Worm (Caenorhabditis elegans) whole organism, late embryonic: ENCODE measurements around the gene nhr-19.

Source experiments
- C08G9.2 ChIP-seq: sonication (generic microtip); optimal IDR thresholded peaks from 2 replicates; lab custom pipeline; 2016; ENCODE audit warnings: mild to moderate bottlenecking, missing genetic modification characterization, moderate library complexity, missing compliant biosample characterization
- K02D7.2 ChIP-seq: sonication (generic microtip); optimal IDR thresholded peaks from 2 replicates; lab custom pipeline; 2017; ENCODE audit warnings: mild to moderate bottlenecking, missing genetic modification characterization, missing compliant biosample characterization
- K09A11.1 ChIP-seq: sonication (generic microtip); optimal IDR thresholded peaks from 2 replicates; lab custom pipeline; 2017; ENCODE audit warnings: antibody characterized with exemption, mild to moderate bottlenecking, missing genetic modification characterization, missing compliant biosample characterization; ENCODE audit not compliant: insufficient read depth
- T23F11.4 ChIP-seq: fragments of 200-800 bp; sonication (Bioruptor generic); optimal IDR thresholded peaks from 2 replicates; lab custom pipeline; 2018; ENCODE audit warnings: mild to moderate bottlenecking, missing genetic modification characterization, missing compliant biosample characterization
- Y22D7AL.16 ChIP-seq: sonication (generic microtip); optimal IDR thresholded peaks from 2 replicates; lab custom pipeline; 2016; ENCODE audit warnings: missing genetic modification characterization, missing compliant biosample characterization
- ahr-1 ChIP-seq: sonication (generic microtip); optimal IDR thresholded peaks from 2 replicates; lab custom pipeline; 2016; ENCODE audit warnings: missing genetic modification characterization, missing compliant biosample characterization
- ceh-14 ChIP-seq: sonication (generic microtip); optimal IDR thresholded peaks from 2 replicates; lab custom pipeline; 2016; ENCODE audit warnings: missing genotype, missing genetic modification characterization, missing compliant biosample characterization
- ceh-18 ChIP-seq: sonication (generic microtip); optimal IDR thresholded peaks from 2 replicates; lab custom pipeline; 2016; ENCODE audit warnings: missing genetic modification characterization, missing compliant biosample characterization
- ceh-22 ChIP-seq: sonication (generic microtip); optimal IDR thresholded peaks from 2 replicates; lab custom pipeline; 2017; ENCODE audit warnings: missing biosample characterization, missing genetic modification characterization
- ceh-31 ChIP-seq: sonication (generic microtip); optimal IDR thresholded peaks from 2 replicates; lab custom pipeline; 2016; ENCODE audit warnings: missing genetic modification characterization, missing compliant biosample characterization
- ceh-45 ChIP-seq: fragments of 200-800 bp; sonication (Bioruptor generic); IDR thresholded peaks from 2 replicates; pipeline ENCODE4 v1.3.6; 2022; ENCODE audit warnings: missing genetic modification reagents, missing genetic modification characterization, missing compliant biosample characterization
- ceh-48 ChIP-seq: sonication (generic microtip); optimal IDR thresholded peaks from 2 replicates; lab custom pipeline; 2016; ENCODE audit warnings: missing genetic modification characterization, inconsistent platforms, missing compliant biosample characterization
- ceh-6 ChIP-seq: fragments of 200-800 bp; sonication (Bioruptor generic); optimal IDR thresholded peaks from 2 replicates; lab custom pipeline; 2018; ENCODE audit warnings: mild to moderate bottlenecking, missing genetic modification characterization, missing compliant biosample characterization
- ceh-9 ChIP-seq: sonication (generic microtip); optimal IDR thresholded peaks from 2 replicates; lab custom pipeline; 2016; ENCODE audit warnings: mild to moderate bottlenecking, missing genetic modification characterization, inconsistent platforms, missing compliant biosample characterization
- che-1 ChIP-seq: sonication (generic microtip); optimal IDR thresholded peaks from 2 replicates; lab custom pipeline; 2016; ENCODE audit warnings: mild to moderate bottlenecking, missing genetic modification characterization, missing compliant biosample characterization
- dmd-4 ChIP-seq: sonication (generic microtip); optimal IDR thresholded peaks from 2 replicates; lab custom pipeline; 2016; ENCODE audit warnings: borderline replicate concordance, missing genetic modification characterization, missing compliant biosample characterization
- elt-2 ChIP-seq: sonication (generic microtip); optimal IDR thresholded peaks from 2 replicates; lab custom pipeline; 2016; ENCODE audit warnings: missing genetic modification reagents, missing genetic modification characterization, missing compliant biosample characterization
- elt-4 ChIP-seq: sonication (generic microtip); optimal IDR thresholded peaks from 2 replicates; lab custom pipeline; 2016; ENCODE audit warnings: missing genetic modification characterization, missing compliant biosample characterization
- eyg-1 ChIP-seq: sonication (generic microtip); optimal IDR thresholded peaks from 2 replicates; lab custom pipeline; 2016; ENCODE audit warnings: missing genotype, missing genetic modification characterization, missing compliant biosample characterization
- fax-1 ChIP-seq: sonication (generic microtip); optimal IDR thresholded peaks from 2 replicates; lab custom pipeline; 2016; ENCODE audit warnings: missing genotype, missing genetic modification characterization, missing compliant biosample characterization
- fkh-10 ChIP-seq: fragments of 150-350 bp; optimal IDR thresholded peaks from 2 replicates; lab custom pipeline; 2014; ENCODE audit warnings: missing biosample characterization, missing genetic modification reagents, missing genetic modification characterization
- hlh-13 ChIP-seq: fragments of 200-800 bp; sonication (Bioruptor generic); optimal IDR thresholded peaks from 2 replicates; lab custom pipeline; 2018; ENCODE audit warnings: mild to moderate bottlenecking, missing genetic modification characterization, missing compliant biosample characterization
- hlh-15 ChIP-seq: sonication (generic microtip); optimal IDR thresholded peaks from 2 replicates; lab custom pipeline; 2016; ENCODE audit warnings: missing genetic modification characterization, missing compliant biosample characterization
- hlh-8 ChIP-seq: sonication (generic microtip); optimal IDR thresholded peaks from 2 replicates; lab custom pipeline; 2016; ENCODE audit warnings: missing genotype, missing genetic modification characterization, missing compliant biosample characterization
- lim-6 ChIP-seq: sonication (generic microtip); optimal IDR thresholded peaks from 2 replicates; lab custom pipeline; 2016; ENCODE audit warnings: missing genetic modification characterization, missing compliant biosample characterization
- madf-2 ChIP-seq: sonication (generic microtip); optimal IDR thresholded peaks from 2 replicates; lab custom pipeline; 2017; ENCODE audit warnings: missing genetic modification characterization, missing compliant biosample characterization
- mec-3 ChIP-seq: sonication (generic microtip); optimal IDR thresholded peaks from 2 replicates; lab custom pipeline; 2016; ENCODE audit warnings: borderline replicate concordance, missing genetic modification characterization, missing compliant biosample characterization
- nfya-1 ChIP-seq: sonication (generic microtip); optimal IDR thresholded peaks from 2 replicates; lab custom pipeline; 2017; ENCODE audit warnings: missing genetic modification characterization, mild to moderate bottlenecking, missing compliant biosample characterization, antibody characterized with exemption, moderate library complexity
- nhr-232 ChIP-seq: sonication (generic microtip); optimal IDR thresholded peaks from 2 replicates; lab custom pipeline; 2016; ENCODE audit warnings: missing genetic modification characterization, missing compliant biosample characterization
- npax-4 ChIP-seq: sonication (generic microtip); optimal IDR thresholded peaks from 2 replicates; lab custom pipeline; 2016; ENCODE audit warnings: missing genetic modification characterization, missing compliant biosample characterization
- pat-9 ChIP-seq: fragments of 200-800 bp; sonication (Bioruptor generic); optimal IDR thresholded peaks from 2 replicates; lab custom pipeline; 2018; ENCODE audit warnings: mild to moderate bottlenecking, missing genetic modification characterization, moderate library complexity, missing compliant biosample characterization
- pha-2 ChIP-seq: sonication (generic microtip); optimal IDR thresholded peaks from 2 replicates; lab custom pipeline; 2017; ENCODE audit warnings: mild to moderate bottlenecking, missing genetic modification characterization, missing compliant biosample characterization
- pha-4 ChIP-seq: fragments of 150-350 bp; optimal IDR thresholded peaks from 2 replicates; lab custom pipeline; 2018; ENCODE audit warnings: missing biosample characterization, missing genetic modification reagents, missing genetic modification characterization
- pqm-1 ChIP-seq: sonication (generic microtip); optimal IDR thresholded peaks from 2 replicates; lab custom pipeline; 2016; ENCODE audit warnings: missing genetic modification characterization, missing compliant biosample characterization
- pros-1 ChIP-seq: fragments of 150-350 bp; optimal IDR thresholded peaks from 2 replicates; lab custom pipeline; 2014; ENCODE audit warnings: missing biosample characterization, missing genetic modification reagents, missing genetic modification characterization
- ref-2 ChIP-seq: sonication (generic microtip); optimal IDR thresholded peaks from 2 replicates; lab custom pipeline; 2016; ENCODE audit warnings: missing genetic modification characterization, missing compliant biosample characterization
- rnt-1 ChIP-seq: sonication (generic microtip); optimal IDR thresholded peaks from 2 replicates; lab custom pipeline; 2016; ENCODE audit warnings: missing genetic modification characterization, missing compliant biosample characterization
- sox-2 ChIP-seq: fragments of 200-800 bp; sonication (Bioruptor generic); IDR thresholded peaks from 2 replicates; pipeline ENCODE4 v1.3.6; 2022; ENCODE audit warnings: missing genetic modification reagents, missing genetic modification characterization, missing compliant biosample characterization
- syd-9 ChIP-seq: sonication (generic microtip); optimal IDR thresholded peaks from 2 replicates; lab custom pipeline; 2016; ENCODE audit warnings: mild to moderate bottlenecking, missing genetic modification characterization, moderate library complexity, missing compliant biosample characterization
- tbx-2 ChIP-seq: sonication (generic microtip); optimal IDR thresholded peaks from 2 replicates; lab custom pipeline; 2016; ENCODE audit warnings: missing genetic modification characterization, missing compliant biosample characterization
- unc-86 ChIP-seq: sonication (generic microtip); optimal IDR thresholded peaks from 2 replicates; lab custom pipeline; 2016; ENCODE audit warnings: missing genetic modification characterization, missing compliant biosample characterization
- ztf-16 ChIP-seq: sonication (generic microtip); optimal IDR thresholded peaks from 2 replicates; lab custom pipeline; 2017; ENCODE audit warnings: missing genetic modification characterization, missing compliant biosample characterization

Gene nhr-19

ce11 chrII:9576707-9577106, 28.6 kb downstream of the nhr-19 start (continued):
- TF ChIP-seq npax-4 (tag; lab: Kevin White, UChicago): no peak

DNA sequence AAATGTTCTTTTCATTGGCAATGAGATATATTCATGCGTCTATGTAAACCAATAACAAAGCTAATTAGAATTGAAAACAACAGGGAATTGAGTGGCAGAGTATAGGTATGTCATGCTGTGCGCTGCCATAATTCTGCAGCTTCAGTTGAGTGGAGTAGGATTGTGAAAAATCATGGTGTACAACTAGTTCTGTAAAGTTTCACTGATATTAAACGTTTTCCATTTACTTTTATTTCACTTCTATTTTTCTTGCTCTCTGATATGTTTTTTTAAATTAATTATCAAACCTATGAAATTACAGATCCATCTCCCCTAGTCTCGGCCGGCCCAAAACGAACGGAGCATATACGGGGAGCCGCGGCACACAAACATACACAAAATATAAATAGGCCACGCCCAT, 29.7 kb downstream of the nhr-19 start, which contains the start of gene exc-7:
TSS of gene exc-7 (plus strand) at position 301 of the 400 bp plus-strand sequence.
- TF ChIP-seq madf-2 (tag; lab: Kevin White, UChicago): no peak
- TF ChIP-seq nfya-1 (tag; lab: Kevin White, UChicago): no peak
- no peak for TF ChIP-seq lim-6 (tag; lab: Kevin White, UChicago)
- TF ChIP-seq sox-2 (GFP tag; lab: Robert Waterston, UW): no peak
- no peak for TF ChIP-seq syd-9 (tag; lab: Kevin White, UChicago)
- TF ChIP-seq npax-4 (tag; lab: Kevin White, UChicago): no peak
- TF ChIP-seq unc-86 (tag; lab: Kevin White, UChicago): no peak
- no peak for TF ChIP-seq pha-2
- no peak for TF ChIP-seq ceh-18
- TF ChIP-seq hlh-15: no peak

DNA sequence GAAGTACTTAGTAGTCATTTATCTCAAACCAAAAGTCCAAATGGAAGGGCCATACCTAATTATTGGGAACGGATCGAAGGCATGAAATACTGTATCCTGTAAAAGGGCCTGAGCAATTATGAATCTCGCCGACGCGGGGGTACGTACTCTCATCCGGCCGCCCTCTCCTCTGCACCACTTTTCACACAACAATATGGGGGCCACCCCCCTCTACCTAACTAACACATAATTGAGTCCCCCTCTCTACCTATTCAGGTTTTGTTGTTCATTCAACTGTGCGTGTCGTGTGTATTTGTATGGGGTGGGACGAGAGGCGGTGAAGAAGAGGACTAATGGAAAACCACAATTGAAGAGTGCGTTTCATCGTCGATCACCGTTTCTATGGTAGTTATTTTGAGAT, 30.9 kb downstream of the nhr-19 start:
- TF ChIP-seq che-1 (tag; lab: Kevin White, UChicago) (no peak), pqm-1 (tag; lab: Kevin White, UChicago) (no peak), ceh-14 (tag; lab: Kevin White, UChicago) (no peak), C08G9.2 (no peak), fax-1 (tag; lab: Kevin White, UChicago) (no peak), ceh-31 (peak; percentile 90), sox-2 (GFP tag; lab: Robert Waterston, UW) (peak; percentile 81), elt-4 (tag; lab: Kevin White, UChicago) (no peak), ztf-16 (no peak), ahr-1 (tag; lab: Kevin White, UChicago) (no peak), K09A11.1 (tag; lab: Kevin White, UChicago) (no peak), ceh-45 (GFP tag; lab: Robert Waterston, UW) (no peak), ceh-9 (tag; lab: Kevin White, UChicago) (no peak), T23F11.4 (GFP tag; lab: Kevin White, UChicago) (no peak), pros-1 (tag; lab: Kevin White, UChicago) (peak; percentile 81), madf-2 (tag; lab: Kevin White, UChicago) (no peak), tbx-2 (tag; lab: Kevin White, UChicago) (peak; percentile 8), npax-4 (tag; lab: Kevin White, UChicago) (no peak), K02D7.2 (no peak), dmd-4 (tag; lab: Kevin White, UChicago) (no peak), syd-9 (tag; lab: Kevin White, UChicago) (no peak), eyg-1 (tag; lab: Kevin White, UChicago) (no peak), elt-2 (no peak), lim-6 (tag; lab: Kevin White, UChicago) (no peak), unc-86 (tag; lab: Kevin White, UChicago) (no peak), hlh-8 (tag; lab: Kevin White, UChicago) (no peak), ceh-48 (no peak), nfya-1 (tag; lab: Kevin White, UChicago) (peak; percentile 13), ceh-6 (no peak), ceh-22 (tag; lab: Kevin White, UChicago) (no peak), rnt-1 (no peak), ref-2 (tag; lab: Kevin White, UChicago) (peak; percentile 60), Y22D7AL.16 (tag; lab: Kevin White, UChicago) (no peak), pha-4 (no peak)

DNA sequence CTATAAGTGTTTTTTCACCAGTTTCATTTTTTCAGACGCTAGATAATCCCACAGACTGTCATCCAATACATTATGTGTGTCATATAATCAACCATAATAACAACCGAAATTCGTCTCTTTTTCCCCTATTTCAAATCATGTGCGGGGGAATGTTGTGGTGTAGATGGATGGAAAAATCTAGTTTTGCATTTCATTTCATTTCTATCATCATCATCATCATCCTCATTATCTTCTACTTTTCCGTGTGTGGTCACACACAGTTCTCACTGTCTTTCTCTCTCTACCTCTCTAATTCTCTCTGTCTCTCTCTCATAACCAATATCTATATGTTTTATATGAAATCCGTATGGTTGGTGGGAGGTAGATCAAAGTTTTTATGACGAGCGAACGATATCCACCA, 31.9 kb downstream of the nhr-19 start:
- no peak for TF ChIP-seq pha-4
- no peak for TF ChIP-seq fax-1 (tag; lab: Kevin White, UChicago)
- no peak for TF ChIP-seq nhr-232
- TF ChIP-seq hlh-15: no peak
- no peak for TF ChIP-seq dmd-4 (tag; lab: Kevin White, UChicago)
- TF ChIP-seq unc-86 (tag; lab: Kevin White, UChicago): no peak
- TF ChIP-seq ceh-31: peak; percentile 7
- TF ChIP-seq fkh-10: no peak
- TF ChIP-seq hlh-13 (GFP tag; lab: Kevin White, UChicago): no peak
- TF ChIP-seq pat-9 (tag; lab: Kevin White, UChicago): no peak
- no peak for TF ChIP-seq ceh-9 (tag; lab: Kevin White, UChicago)
- TF ChIP-seq tbx-2 (tag; lab: Kevin White, UChicago): no peak
- no peak for TF ChIP-seq mec-3 (tag; lab: Kevin White, UChicago)
- TF ChIP-seq nfya-1 (tag; lab: Kevin White, UChicago): peak; percentile 20
- TF ChIP-seq K02D7.2: no peak
